Fruit fly (Drosophila melanogaster): ENCODE data around the gene ergic53.

ergic53 gene

DNA sequence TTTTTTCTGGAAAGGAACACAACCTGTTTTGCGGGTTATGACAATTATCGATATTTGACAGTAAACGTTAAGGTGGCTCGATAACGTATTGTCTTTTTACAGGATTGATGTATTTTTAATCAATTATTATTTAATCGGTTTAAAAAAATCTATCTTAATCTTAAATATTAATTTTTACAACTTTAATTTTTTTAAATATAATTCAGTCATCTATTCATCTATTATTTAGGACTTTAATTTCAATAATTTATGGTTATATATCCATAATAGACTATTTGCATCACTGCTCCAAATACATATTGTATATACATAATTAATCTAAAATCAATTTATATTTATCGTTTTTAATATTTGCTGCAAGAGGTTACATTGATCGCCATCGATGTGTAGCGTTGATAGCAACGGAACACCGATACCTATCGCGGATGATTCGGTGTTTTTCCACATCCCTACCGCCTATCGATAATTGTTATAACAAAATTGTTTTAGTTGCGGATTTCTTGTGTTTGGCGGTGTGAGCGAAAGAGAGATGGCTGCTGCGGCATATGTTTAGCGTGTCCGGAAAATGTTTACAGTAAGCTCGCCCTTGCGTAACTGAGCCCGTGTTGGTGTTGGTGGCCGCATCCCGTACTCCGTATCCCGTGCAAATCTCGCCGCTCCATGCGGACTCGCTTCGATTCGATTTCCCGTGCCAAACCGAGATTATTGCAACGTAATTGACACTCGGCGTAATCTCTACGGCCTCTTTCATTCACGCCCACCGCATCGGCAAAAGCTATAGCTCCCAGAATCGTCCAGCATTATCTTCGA, 9.8 kb upstream of the ergic53 start, which contains the start of the genes GstO1 and foi (continued):
- TF ChIP-seq Scr (GFP tag; IDR thresholded peaks at IDR 0.05; ENCODE audit: partially characterized antibody) (peak; percentile 97), Trl (optimal IDR thresholded peaks at IDR 0.05) (no peak), Trl (GFP tag; optimal IDR thresholded peaks at IDR 0.05) (no peak), CG10979 (tag; optimal IDR thresholded peaks at IDR 0.05) (no peak), kay (GFP tag; optimal IDR thresholded peaks at IDR 0.05) (no peak), Ssrp (tag; optimal IDR thresholded peaks at IDR 0.05) (no peak), bbx (GFP tag; IDR thresholded peaks at IDR 0.05; ENCODE audit: partially characterized antibody) (peak; percentile 99), CG15514 (GFP tag; optimal IDR thresholded peaks at IDR 0.05) (peak; percentile 88), Sry-δ (GFP tag; optimal IDR thresholded peaks at IDR 0.05) (peak; percentile 93), unpg (GFP tag; optimal IDR thresholded peaks at IDR 0.05) (no peak), CG1792 (GFP tag; optimal IDR thresholded peaks at IDR 0.05) (no peak), CG4707 (GFP tag; optimal IDR thresholded peaks at IDR 0.05) (no peak), HLH54F (GFP tag; optimal IDR thresholded peaks at IDR 0.05) (peak; percentile 4), unc-4 (GFP tag; IDR thresholded peaks at IDR 0.05; ENCODE audit: partially characterized antibody) (peak; percentile 95), CG3995 (GFP tag; optimal IDR thresholded peaks at IDR 0.05) (peak; percentile 52), sima (GFP tag; optimal IDR thresholded peaks at IDR 0.05) (no peak), Blimp-1 (GFP tag; optimal IDR thresholded peaks at IDR 0.05) (no peak), CG15479 (GFP tag; optimal IDR thresholded peaks at IDR 0.05) (no peak), CG16863 (GFP tag; optimal IDR thresholded peaks at IDR 0.05) (no peak), gfzf (GFP tag; optimal IDR thresholded peaks at IDR 0.05) (peak; percentile 15), Ada2b (GFP tag; IDR thresholded peaks at IDR 0.05) (0 out of 2 replicates have a peak, but pooled peaks have one; percentile 17), jigr1 (GFP tag; IDR thresholded peaks at IDR 0.05) (no peak), jumu (GFP tag; optimal IDR thresholded peaks at IDR 0.05) (no peak), nom (GFP tag; optimal IDR thresholded peaks at IDR 0.05) (peak; percentile 13), CG2199 (GFP tag; IDR thresholded peaks at IDR 0.05) (no peak), abd-A (tag; optimal IDR thresholded peaks at IDR 0.05) (no peak), tna (GFP tag; IDR thresholded peaks at IDR 0.05; ENCODE audit: partially characterized antibody) (peak; percentile 99), D19B (GFP tag; optimal IDR thresholded peaks at IDR 0.05) (no peak), CG31441 (GFP tag; IDR thresholded peaks at IDR 0.05) (0 out of 2 replicates have a peak, but pooled peaks have one; percentile 31), Dfd (GFP tag; optimal IDR thresholded peaks at IDR 0.05) (no peak), HLH4C (GFP tag; IDR thresholded peaks at IDR 0.05; ENCODE audit: partially characterized antibody) (peak; percentile 100), CG33557 (GFP tag; optimal IDR thresholded peaks at IDR 0.05) (no peak), D19A (tag; optimal IDR thresholded peaks at IDR 0.05) (peak; percentile 25), CG4854 (GFP tag; optimal IDR thresholded peaks at IDR 0.05) (no peak), knrl (GFP tag; IDR thresholded peaks at IDR 0.05; ENCODE audit: partially characterized antibody) (peak; percentile 97), B-H1 (GFP tag; IDR thresholded peaks at IDR 0.05) (no peak), twi (tag; optimal IDR thresholded peaks at IDR 0.05) (no peak), hkb (optimal IDR thresholded peaks at IDR 0.05) (no peak), hkb (GFP tag; IDR thresholded peaks at IDR 0.05) (peak; percentile 53), Optix (GFP tag; IDR thresholded peaks at IDR 0.05) (no peak), ash1 (GFP tag; optimal IDR thresholded peaks at IDR 0.05) (no peak), Taf1 (GFP tag; IDR thresholded peaks at IDR 0.05) (no peak), fru (optimal IDR thresholded peaks at IDR 0.05) (no peak), CG3838 (GFP tag; optimal IDR thresholded peaks at IDR 0.05) (peak; percentile 29), fd96Cb (tag; optimal IDR thresholded peaks at IDR 0.05) (no peak), CG6175 (GFP tag; IDR thresholded peaks at IDR 0.05) (no peak), pb (GFP tag; optimal IDR thresholded peaks at IDR 0.05) (peak; percentile 25), Med (GFP tag) (peak; percentile 83), repo (GFP tag; optimal IDR thresholded peaks at IDR 0.05) (no peak), CG12071 (GFP tag; optimal IDR thresholded peaks at IDR 0.05) (no peak)

Data from whole organism, embryonic.